Fruit fly (Drosophila melanogaster) whole organism, embryonic: ENCODE results near the gene CG10638.

ENCODE experiments used
- Bgb ChIP-seq: fragments of 200-800 bp; sonication (Bioruptor generic); IDR thresholded peaks from 2 replicates; pipeline ENCODE4 v1.3.6; 2022; ENCODE audit warnings: missing biosample characterization, missing genetic modification characterization; ENCODE audit not compliant: partially characterized antibody
- CG10959 ChIP-seq: fragments of 200-800 bp; sonication (Bioruptor generic); IDR thresholded peaks from 2 replicates; pipeline ENCODE4 v1.3.6; 2022; ENCODE audit warnings: missing biosample characterization, missing genetic modification characterization
- CG11504 ChIP-seq: fragments of 200-800 bp; sonication (Bioruptor generic); optimal IDR thresholded peaks from 3 replicates; lab custom pipeline; 2019; ENCODE audit warnings: missing biosample characterization, mild to moderate bottlenecking, missing genetic modification characterization, moderate library complexity
- CG1529 ChIP-seq: fragments of 200-800 bp; sonication (Bioruptor generic); optimal IDR thresholded peaks from 3 replicates; lab custom pipeline; 2018; ENCODE audit warnings: missing biosample characterization, missing genetic modification characterization
- CG15479 ChIP-seq: fragments of 200-800 bp; sonication (Bioruptor generic); optimal IDR thresholded peaks from 3 replicates; lab custom pipeline; 2019; ENCODE audit warnings: missing biosample characterization, mild to moderate bottlenecking, missing genetic modification characterization, moderate library complexity
- CG16813 ChIP-seq: fragments of 200-800 bp; sonication (Bioruptor generic); IDR thresholded peaks from 3 replicates; pipeline ENCODE4 v1.3.6; 2022; ENCODE audit warnings: missing biosample characterization, missing genetic modification characterization; ENCODE audit not compliant: partially characterized antibody
- CG1792 ChIP-seq: fragments of 200-800 bp; sonication (Bioruptor generic); optimal IDR thresholded peaks from 2 replicates; lab custom pipeline; 2016; ENCODE audit warnings: missing biosample characterization, missing genetic modification characterization
- CG18764 ChIP-seq: fragments of 200-800 bp; sonication (Bioruptor generic); optimal IDR thresholded peaks from 3 replicates; lab custom pipeline; 2016; ENCODE audit warnings: missing biosample characterization, missing genetic modification characterization
- CG2129 ChIP-seq: fragments of 200-800 bp; sonication (Bioruptor generic); IDR thresholded peaks from 2 replicates; pipeline ENCODE4 v1.3.6; 2022; ENCODE audit warnings: missing biosample characterization, missing genetic modification characterization; ENCODE audit not compliant: partially characterized antibody
- CG2712 ChIP-seq: fragments of 200-800 bp; optimal IDR thresholded peaks from 3 replicates; lab custom pipeline; 2019; ENCODE audit warnings: missing biosample characterization, mild to moderate bottlenecking, missing genetic modification characterization, moderate library complexity
- CG31441 ChIP-seq: fragments of 200-800 bp; sonication (Bioruptor generic); IDR thresholded peaks from 2 replicates; pipeline ENCODE4 v1.3.6; 2022; ENCODE audit warnings: missing biosample characterization, missing genetic modification characterization
- CG3407 ChIP-seq: fragments of 200-800 bp; sonication (Bioruptor generic); optimal IDR thresholded peaks from 2 replicates; lab custom pipeline; 2018; ENCODE audit warnings: missing biosample characterization, mild to moderate bottlenecking, missing genetic modification characterization
- CG3838 ChIP-seq: fragments of 200-800 bp; sonication (Bioruptor generic); optimal IDR thresholded peaks from 3 replicates; lab custom pipeline; 2016; ENCODE audit warnings: missing biosample characterization, missing genetic modification characterization
- CG6683 ChIP-seq: fragments of 200-800 bp; sonication (Bioruptor generic); optimal IDR thresholded peaks from 2 replicates; lab custom pipeline; 2017; ENCODE audit warnings: missing biosample characterization, mild to moderate bottlenecking, missing genetic modification characterization, missing genetic modification reagents
- CG7928 ChIP-seq: fragments of 200-800 bp; sonication (Bioruptor generic); optimal IDR thresholded peaks from 2 replicates; lab custom pipeline; 2017; ENCODE audit warnings: missing biosample characterization, mild to moderate bottlenecking, missing genetic modification characterization
- CG7987 ChIP-seq: fragments of 200-800 bp; sonication (Bioruptor generic); optimal IDR thresholded peaks from 2 replicates; lab custom pipeline; 2018; ENCODE audit warnings: missing biosample characterization, mild to moderate bottlenecking, missing genetic modification characterization, moderate library complexity
- Camta ChIP-seq: fragments of 200-800 bp; sonication (Bioruptor generic); optimal IDR thresholded peaks from 2 replicates; lab custom pipeline; 2016; ENCODE audit warnings: missing biosample characterization, missing genetic modification characterization
- CkIIα-i1 ChIP-seq: fragments of 200-800 bp; sonication (Bioruptor generic); IDR thresholded peaks from 2 replicates; pipeline ENCODE4 v1.3.6; 2022; ENCODE audit warnings: missing biosample characterization, missing genetic modification characterization
- E2f2 ChIP-seq: fragments of 200-800 bp; sonication (Bioruptor generic); IDR thresholded peaks from 2 replicates; pipeline ENCODE4 v1.3.6; 2022; ENCODE audit warnings: missing biosample characterization, missing genetic modification characterization
- Ets97D ChIP-seq: fragments of 200-800 bp; sonication (Bioruptor generic); optimal IDR thresholded peaks from 3 replicates; lab custom pipeline; 2016; ENCODE audit warnings: missing biosample characterization, missing genetic modification characterization
- Fer3 ChIP-seq: fragments of 200-800 bp; sonication (Bioruptor generic); optimal IDR thresholded peaks from 2 replicates; lab custom pipeline; 2018; ENCODE audit warnings: missing biosample characterization, mild to moderate bottlenecking, missing genetic modification characterization, moderate library complexity
- GATAe ChIP-seq: fragments of 200-800 bp; sonication (Bioruptor generic); conservative IDR thresholded peaks from 2 replicates; pipeline ENCODE4 v1.3.6; 2022; ENCODE audit warnings: missing biosample characterization, missing genetic modification characterization
- Hmx ChIP-seq: fragments of 200-800 bp; sonication (Bioruptor generic); optimal IDR thresholded peaks from 2 replicates; lab custom pipeline; 2016; ENCODE audit warnings: missing biosample characterization, missing genetic modification characterization
- Hr3 ChIP-seq: fragments of 200-800 bp; sonication (Bioruptor generic); optimal IDR thresholded peaks from 3 replicates; lab custom pipeline; 2016; ENCODE audit warnings: missing biosample characterization, missing genetic modification characterization
- Jarid2 ChIP-seq: fragments of 200-800 bp; sonication (Bioruptor generic); optimal IDR thresholded peaks from 3 replicates; lab custom pipeline; 2017; ENCODE audit warnings: mild to moderate bottlenecking, missing biosample characterization, missing genetic modification reagents, missing genetic modification characterization
- NC2β ChIP-seq: fragments of 200-800 bp; sonication (Bioruptor generic); optimal IDR thresholded peaks from 2 replicates; lab custom pipeline; 2016; ENCODE audit warnings: missing biosample characterization, missing genetic modification characterization
- NK7.1 ChIP-seq: fragments of 200-800 bp; sonication (Bioruptor generic); optimal IDR thresholded peaks from 3 replicates; lab custom pipeline; 2016; ENCODE audit warnings: missing biosample characterization, missing genetic modification characterization
- Nf-YB ChIP-seq: fragments of 200-800 bp; sonication (Bioruptor generic); optimal IDR thresholded peaks from 3 replicates; lab custom pipeline; 2019; ENCODE audit warnings: missing biosample characterization, mild to moderate bottlenecking, missing genetic modification characterization, moderate library complexity
- Sox100B ChIP-seq: fragments of 200-800 bp; sonication (Bioruptor generic); optimal IDR thresholded peaks from 3 replicates; lab custom pipeline; 2018; ENCODE audit warnings: missing biosample characterization, mild to moderate bottlenecking, missing genetic modification characterization
- Usf ChIP-seq: fragments of 200-800 bp; sonication (Bioruptor generic); optimal IDR thresholded peaks from 2 replicates; lab custom pipeline; 2017; ENCODE audit warnings: missing genotype, missing biosample characterization, missing genetic modification characterization
- cas ChIP-seq: fragments of 200-800 bp; sonication (Bioruptor generic); IDR thresholded peaks from 2 replicates; pipeline ENCODE4 v1.3.6; 2022; ENCODE audit warnings: missing biosample characterization, missing genetic modification characterization
- ci ChIP-seq: fragments of 200-800 bp; sonication (Bioruptor generic); IDR thresholded peaks from 3 replicates; pipeline ENCODE4 v1.3.6; 2022; ENCODE audit warnings: missing biosample characterization, missing genetic modification characterization
- cwo ChIP-seq: fragments of 200-800 bp; sonication (Bioruptor generic); optimal IDR thresholded peaks from 3 replicates; lab custom pipeline; 2017; ENCODE audit warnings: missing biosample characterization, missing genetic modification characterization, mild to moderate bottlenecking, moderate library complexity, missing genetic modification reagents
- dpn ChIP-seq, 2 experiments: fragments of 200-800 bp; sonication (Bioruptor generic); optimal IDR thresholded peaks; 3 replicates each; lab custom pipeline; 2016; ENCODE audit warnings: missing biosample characterization in 2 of 2, missing genetic modification characterization in 2 of 2
- eyg ChIP-seq: fragments of 200-800 bp; sonication (Bioruptor generic); optimal IDR thresholded peaks from 3 replicates; lab custom pipeline; 2016; ENCODE audit warnings: missing biosample characterization, missing genetic modification characterization
- fd64A ChIP-seq: fragments of 200-800 bp; sonication (Bioruptor generic); optimal IDR thresholded peaks from 3 replicates; lab custom pipeline; 2018; ENCODE audit warnings: missing biosample characterization, mild to moderate bottlenecking, missing genetic modification characterization
- ftz-f1 ChIP-seq: fragments of 200-800 bp; sonication (Bioruptor generic); optimal IDR thresholded peaks from 2 replicates; lab custom pipeline; 2016; ENCODE audit warnings: missing biosample characterization, missing genetic modification characterization
- gsb ChIP-seq: fragments of 200-800 bp; sonication (Bioruptor generic); IDR thresholded peaks from 2 replicates; pipeline ENCODE4 v1.3.6; 2022; ENCODE audit warnings: missing biosample characterization, missing genetic modification characterization
- ken ChIP-seq: fragments of 200-800 bp; sonication (Bioruptor generic); IDR thresholded peaks from 3 replicates; pipeline ENCODE4 v1.3.6; 2022; ENCODE audit warnings: missing biosample characterization, missing genetic modification characterization
- maf-S ChIP-seq: fragments of 200-800 bp; sonication (Bioruptor generic); optimal IDR thresholded peaks from 2 replicates; lab custom pipeline; 2016; ENCODE audit warnings: missing biosample characterization, missing genetic modification characterization
- pb ChIP-seq: fragments of 200-800 bp; sonication (Bioruptor generic); optimal IDR thresholded peaks from 3 replicates; lab custom pipeline; 2016; ENCODE audit warnings: missing biosample characterization, missing genetic modification characterization
- peb ChIP-seq: fragments of 200-800 bp; sonication (Bioruptor generic); IDR thresholded peaks from 2 replicates; pipeline ENCODE4 v1.3.6; 2022; ENCODE audit warnings: missing biosample characterization, missing genetic modification characterization
- rib ChIP-seq: fragments of 200-800 bp; sonication (Bioruptor generic); IDR thresholded peaks from 2 replicates; pipeline ENCODE4 v1.3.6; 2022; ENCODE audit warnings: missing biosample characterization, missing genetic modification characterization
- sd ChIP-seq: fragments of 200-800 bp; sonication (Bioruptor generic); optimal IDR thresholded peaks from 3 replicates; lab custom pipeline; 2018; ENCODE audit warnings: missing biosample characterization, mild to moderate bottlenecking, missing genetic modification characterization, moderate library complexity
- slou ChIP-seq: fragments of 200-800 bp; sonication (Bioruptor generic); optimal IDR thresholded peaks from 3 replicates; lab custom pipeline; 2016; ENCODE audit warnings: missing biosample characterization, missing genetic modification characterization
- tap ChIP-seq: fragments of 200-800 bp; optimal IDR thresholded peaks from 3 replicates; lab custom pipeline; 2019; ENCODE audit warnings: missing biosample characterization, mild to moderate bottlenecking, missing genetic modification characterization, moderate library complexity
- tgo ChIP-seq: fragments of 200-800 bp; sonication (Bioruptor generic); IDR thresholded peaks from 3 replicates; pipeline ENCODE4 v1.3.6; 2022; ENCODE audit warnings: missing biosample characterization, missing genetic modification characterization
- toy ChIP-seq: fragments of 200-800 bp; sonication (Bioruptor generic); IDR thresholded peaks from 2 replicates; pipeline ENCODE4 v1.3.6; 2022; ENCODE audit warnings: missing biosample characterization, missing genetic modification characterization
- unpg ChIP-seq: fragments of 200-800 bp; sonication (Bioruptor generic); optimal IDR thresholded peaks from 3 replicates; lab custom pipeline; 2018; ENCODE audit warnings: missing biosample characterization, mild to moderate bottlenecking, missing genetic modification characterization, moderate library complexity
- usp ChIP-seq: fragments of >200 bp; optimal IDR thresholded peaks from 2 replicates; lab custom pipeline; 2017; ENCODE audit warnings: missing biosample characterization, missing genetic modification characterization
- vfl ChIP-seq: fragments of 200-800 bp; sonication (Bioruptor generic); optimal IDR thresholded peaks from 2 replicates; lab custom pipeline; 2016; ENCODE audit warnings: missing biosample characterization, missing genetic modification characterization

The CG10638 gene

DNA sequence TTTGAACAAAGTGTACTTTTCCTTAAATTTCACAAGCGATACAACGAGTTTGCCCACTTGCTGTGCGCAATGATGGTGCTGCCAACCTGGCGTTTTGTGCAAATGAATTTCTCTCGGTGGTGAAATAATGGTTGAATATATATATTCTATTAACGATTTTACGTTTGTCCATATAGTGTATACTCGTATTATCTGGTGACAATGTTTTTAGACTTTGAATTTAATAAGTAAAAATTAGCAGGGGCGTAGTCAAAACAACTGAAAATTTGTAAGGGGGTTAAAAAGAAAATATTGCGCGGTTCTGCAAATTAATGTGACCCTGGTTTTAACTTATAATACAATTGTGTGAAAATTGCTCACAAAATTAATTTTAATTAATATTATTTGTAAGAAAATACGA lies 22.8 kb upstream of the CG10638 start, which contains the start of the genes ver and Gcn5 (continued):
- peak; percentile 84 for TF ChIP-seq CG1529 (GFP tag; lab: Kevin White, UChicago)
- peak; percentile 85 for TF ChIP-seq CG10959 (GFP tag; lab: Robert Waterston, UW)
- peak; percentile 79 for TF ChIP-seq CG7928 (GFP tag; lab: Kevin White, UChicago)
- peak; percentile 84 for TF ChIP-seq slou (GFP tag; lab: Kevin White, UChicago)
- TF ChIP-seq Hmx: peak; percentile 89
- TF ChIP-seq cas (GFP tag; lab: Robert Waterston, UW): peak; percentile 77
- TF ChIP-seq E2f2 (GFP tag; lab: Robert Waterston, UW): peak; percentile 82
- TF ChIP-seq GATAe (GFP tag; lab: Robert Waterston, UW): 0 out of 2 replicates have a peak, but pooled peaks have one; percentile 60
- TF ChIP-seq NC2β: peak; percentile 72
- peak; percentile 94 for TF ChIP-seq ken (GFP tag; lab: Robert Waterston, UW)
- TF ChIP-seq Fer3 (tag; lab: Kevin White, UChicago): peak; percentile 92
- peak; percentile 78 for TF ChIP-seq Nf-YB (GFP tag; lab: Kevin White, UChicago)
- peak; percentile 90 for TF ChIP-seq unpg
- peak; percentile 75 for TF ChIP-seq CG3407 (GFP tag; lab: Kevin White, UChicago)
- TF ChIP-seq CG2129 (GFP tag; lab: Robert Waterston, UW): no peak
- peak; percentile 88 for TF ChIP-seq tap
- TF ChIP-seq CG7987 (GFP tag; lab: Kevin White, UChicago): peak; percentile 81
- peak; percentile 91 for TF ChIP-seq Sox100B
- TF ChIP-seq Hr3: peak; percentile 93
- peak; percentile 95 for TF ChIP-seq CG31441 (GFP tag; lab: Robert Waterston, UW)
- peak; percentile 92 for TF ChIP-seq CG11504 (tag; lab: Kevin White, UChicago)
- peak; percentile 92 for TF ChIP-seq CG2712 (tag; lab: Kevin White, UChicago)
- TF ChIP-seq toy: peak; percentile 69; the same call in 1 of the 2 replicates
- TF ChIP-seq rib (GFP tag; lab: Robert Waterston, UW): peak; percentile 84
- TF ChIP-seq Ets97D (GFP tag; lab: Kevin White, UChicago): peak; percentile 85
- peak; percentile 85 to 90 for TF ChIP-seq dpn (GFP tag; optimal IDR thresholded peaks at IDR 0.05; lab: Kevin White, UChicago)
- TF ChIP-seq CG15479 (GFP tag; lab: Kevin White, UChicago): peak; percentile 56
- TF ChIP-seq CG18764 (GFP tag; lab: Kevin White, UChicago): peak; percentile 78
- TF ChIP-seq CG6683: peak; percentile 72
- TF ChIP-seq vfl: peak; percentile 82
- TF ChIP-seq ci (GFP tag; lab: Robert Waterston, UW): peak; percentile 96
- peak; percentile 86 for TF ChIP-seq Usf
- peak; percentile 87 for TF ChIP-seq cwo (GFP tag; lab: Kevin White, UChicago)
- peak; percentile 73 for TF ChIP-seq NK7.1 (GFP tag; lab: Kevin White, UChicago)
- TF ChIP-seq eyg (GFP tag; lab: Kevin White, UChicago): peak; percentile 73
- peak; percentile 70 for TF ChIP-seq CG3838 (GFP tag; lab: Kevin White, UChicago)
- peak; percentile 80 for TF ChIP-seq Camta (GFP tag; lab: Kevin White, UChicago)
- peak; percentile 76 for TF ChIP-seq CG1792 (GFP tag; lab: Kevin White, UChicago)
- TF ChIP-seq usp: no peak
- peak; percentile 25 for TF ChIP-seq fd64A (GFP tag; lab: Kevin White, UChicago)
- TF ChIP-seq CkIIα-i1 (GFP tag; lab: Robert Waterston, UW): no peak
- peak; percentile 61 for TF ChIP-seq Jarid2 (GFP tag; lab: Kevin White, UChicago)
- TF ChIP-seq maf-S (GFP tag; lab: Kevin White, UChicago): peak; percentile 81
- peak; percentile 88 for TF ChIP-seq gsb (GFP tag; lab: Robert Waterston, UW)
- peak; percentile 32 for TF ChIP-seq ftz-f1 (GFP tag; lab: Kevin White, UChicago)
- peak; percentile 94 for TF ChIP-seq tgo (GFP tag; lab: Robert Waterston, UW)
- TF ChIP-seq peb (GFP tag; lab: Robert Waterston, UW): peak; percentile 79
- no peak for TF ChIP-seq Bgb (GFP tag; lab: Robert Waterston, UW)
- no peak for TF ChIP-seq CG16813
- TF ChIP-seq sd (tag; lab: Kevin White, UChicago): no peak
- TF ChIP-seq pb: peak; percentile 30
